Fruit fly (Drosophila melanogaster) whole organism, embryonic: ENCODE data around the gene lilli.
A peak's percentile ranks its signal among the peaks of the same experiment; 100 is the strongest.

Experiments used
- Atf3 ChIP-seq: fragments of 200-800 bp; sonication (Bioruptor generic); optimal IDR thresholded peaks from 3 replicates; lab custom pipeline; 2016; ENCODE audit warnings: missing biosample characterization, missing genetic modification characterization
- BEAF-32 ChIP-seq: fragments of 200-800 bp; sonication (Bioruptor generic); optimal IDR thresholded peaks from 3 replicates; lab custom pipeline; 2017; ENCODE audit warnings: missing biosample characterization, missing genetic modification characterization, mild to moderate bottlenecking, moderate library complexity, missing genetic modification reagents
- CG11398 ChIP-seq: fragments of 200-800 bp; sonication (Bioruptor generic); optimal IDR thresholded peaks from 2 replicates; lab custom pipeline; 2016; ENCODE audit warnings: missing biosample characterization, missing genetic modification characterization
- CG11456 ChIP-seq: fragments of 200-800 bp; sonication (Bioruptor generic); IDR thresholded peaks from 3 replicates; pipeline ENCODE4 v1.3.6; 2022; ENCODE audit warnings: missing biosample characterization, missing genetic modification characterization
- CG11696 ChIP-seq: fragments of 200-800 bp; sonication (Bioruptor generic); IDR thresholded peaks from 2 replicates; pipeline ENCODE4 v1.3.6; 2022; ENCODE audit warnings: missing biosample characterization, missing genetic modification characterization
- CG13424 ChIP-seq: fragments of 200-800 bp; sonication (Bioruptor generic); optimal IDR thresholded peaks from 2 replicates; lab custom pipeline; 2019; ENCODE audit warnings: missing biosample characterization, mild to moderate bottlenecking, missing genetic modification characterization, moderate library complexity
- CG13775 ChIP-seq: fragments of 200-800 bp; sonication (Bioruptor generic); optimal IDR thresholded peaks from 3 replicates; lab custom pipeline; 2017; ENCODE audit warnings: missing biosample characterization, mild to moderate bottlenecking, missing genetic modification characterization
- CG16779 ChIP-seq: fragments of 200-800 bp; sonication (Bioruptor generic); IDR thresholded peaks from 2 replicates; pipeline ENCODE4 v1.3.6; 2022; ENCODE audit warnings: missing biosample characterization, missing genetic modification characterization
- CG17328 ChIP-seq: fragments of 200-800 bp; sonication (Bioruptor generic); IDR thresholded peaks from 2 replicates; pipeline ENCODE4 v1.3.6; 2022; ENCODE audit warnings: missing biosample characterization, missing genetic modification characterization
- CG17385 ChIP-seq: fragments of 200-800 bp; sonication (Bioruptor generic); optimal IDR thresholded peaks from 3 replicates; lab custom pipeline; 2018; ENCODE audit warnings: missing biosample characterization, mild to moderate bottlenecking, missing genetic modification characterization
- CG17568 ChIP-seq: fragments of 200-800 bp; sonication (Bioruptor generic); optimal IDR thresholded peaks from 2 replicates; lab custom pipeline; 2018; ENCODE audit warnings: missing biosample characterization, mild to moderate bottlenecking, missing genetic modification characterization, moderate library complexity
- CG17829 ChIP-seq: fragments of 200-800 bp; optimal IDR thresholded peaks from 2 replicates; lab custom pipeline; 2019; ENCODE audit warnings: missing biosample characterization, mild to moderate bottlenecking, missing genetic modification characterization, moderate library complexity
- CG1832 ChIP-seq: fragments of 200-800 bp; sonication (Bioruptor generic); optimal IDR thresholded peaks from 2 replicates; lab custom pipeline; 2017; ENCODE audit warnings: missing biosample characterization, mild to moderate bottlenecking, missing genetic modification characterization, inconsistent platforms
- CG18599 ChIP-seq: fragments of 200-800 bp; sonication (Bioruptor generic); optimal IDR thresholded peaks from 3 replicates; lab custom pipeline; 2017; ENCODE audit warnings: missing biosample characterization, missing genetic modification characterization, mild to moderate bottlenecking, moderate library complexity, missing genetic modification reagents
- CG2129 ChIP-seq: fragments of 200-800 bp; sonication (Bioruptor generic); IDR thresholded peaks from 2 replicates; pipeline ENCODE4 v1.3.6; 2022; ENCODE audit warnings: missing biosample characterization, missing genetic modification characterization; ENCODE audit not compliant: partially characterized antibody
- CG2678 ChIP-seq: fragments of 200-800 bp; sonication (Bioruptor generic); optimal IDR thresholded peaks from 3 replicates; lab custom pipeline; 2019; ENCODE audit warnings: missing biosample characterization, mild to moderate bottlenecking, missing genetic modification characterization, moderate library complexity
- CG3163 ChIP-seq: fragments of 200-800 bp; sonication (Bioruptor generic); optimal IDR thresholded peaks from 3 replicates; lab custom pipeline; 2016; ENCODE audit warnings: missing biosample characterization, missing genetic modification characterization
- CG34376 ChIP-seq: fragments of 200-800 bp; sonication (Bioruptor generic); optimal IDR thresholded peaks from 2 replicates; lab custom pipeline; 2018; ENCODE audit warnings: missing biosample characterization, mild to moderate bottlenecking, missing genetic modification characterization
- CG34422 ChIP-seq: fragments of 200-800 bp; sonication (Bioruptor generic); IDR thresholded peaks from 3 replicates; pipeline ENCODE4 v1.3.6; 2022; ENCODE audit warnings: missing biosample characterization, missing genetic modification characterization
- CG8359 ChIP-seq: fragments of 200-800 bp; sonication (Bioruptor generic); optimal IDR thresholded peaks from 2 replicates; lab custom pipeline; 2017; ENCODE audit warnings: missing biosample characterization, mild to moderate bottlenecking, missing genetic modification characterization, borderline replicate concordance
- CG9876 ChIP-seq: fragments of 200-800 bp; sonication (Bioruptor generic); optimal IDR thresholded peaks from 2 replicates; lab custom pipeline; 2016; ENCODE audit warnings: missing biosample characterization, missing genetic modification characterization
- CoRest ChIP-seq: fragments of 200-800 bp; sonication (Bioruptor generic); optimal IDR thresholded peaks from 3 replicates; lab custom pipeline; 2018; ENCODE audit warnings: missing biosample characterization, mild to moderate bottlenecking, missing genetic modification characterization, moderate library complexity
- Dp ChIP-seq: fragments of 200-800 bp; sonication (Bioruptor generic); optimal IDR thresholded peaks from 2 replicates; lab custom pipeline; 2018; ENCODE audit warnings: missing biosample characterization, mild to moderate bottlenecking, missing genetic modification characterization, moderate library complexity
- H15 ChIP-seq: fragments of 200-800 bp; sonication (Bioruptor generic); IDR thresholded peaks from 3 replicates; pipeline ENCODE4 v1.3.6; 2022; ENCODE audit warnings: missing biosample characterization, missing genetic modification characterization
- H2.0 ChIP-seq: fragments of 200-800 bp; sonication (Bioruptor generic); IDR thresholded peaks from 2 replicates; pipeline ENCODE4 v1.3.6; 2022; ENCODE audit warnings: missing biosample characterization, missing genetic modification characterization
- HmgZ ChIP-seq: fragments of 200-800 bp; sonication (Bioruptor generic); optimal IDR thresholded peaks from 2 replicates; lab custom pipeline; 2018; ENCODE audit warnings: missing biosample characterization, mild to moderate bottlenecking, missing genetic modification characterization
- Lpt ChIP-seq: fragments of >200 bp; optimal IDR thresholded peaks from 2 replicates; lab custom pipeline; 2018; ENCODE audit warnings: missing biosample characterization, missing genetic modification characterization
- MBD-R2 ChIP-seq: fragments of 200-800 bp; sonication (Bioruptor generic); IDR thresholded peaks from 2 replicates; pipeline ENCODE4 v1.3.6; 2022; ENCODE audit warnings: missing biosample characterization, missing genetic modification characterization
- Mes4 ChIP-seq: fragments of 200-800 bp; sonication (Bioruptor generic); optimal IDR thresholded peaks from 2 replicates; lab custom pipeline; 2016; ENCODE audit warnings: missing biosample characterization, missing genetic modification characterization
- Rfx ChIP-seq: fragments of 200-800 bp; sonication (Bioruptor generic); IDR thresholded peaks from 2 replicates; pipeline ENCODE4 v1.3.6; 2022; ENCODE audit warnings: missing biosample characterization, missing genetic modification characterization
- Side ChIP-seq: fragments of 200-800 bp; sonication (Bioruptor generic); optimal IDR thresholded peaks from 2 replicates; lab custom pipeline; 2016; ENCODE audit warnings: missing biosample characterization, missing genetic modification characterization
- Sox100B ChIP-seq: fragments of 200-800 bp; sonication (Bioruptor generic); optimal IDR thresholded peaks from 3 replicates; lab custom pipeline; 2018; ENCODE audit warnings: missing biosample characterization, mild to moderate bottlenecking, missing genetic modification characterization
- bab2 ChIP-seq: fragments of 200-800 bp; sonication (Bioruptor generic); optimal IDR thresholded peaks from 2 replicates; lab custom pipeline; 2016; ENCODE audit warnings: missing biosample characterization, missing genetic modification characterization
- bcd ChIP-seq: fragments of 200-800 bp; sonication (Bioruptor generic); optimal IDR thresholded peaks from 2 replicates; lab custom pipeline; 2017; ENCODE audit warnings: missing biosample characterization, mild to moderate bottlenecking, missing genetic modification characterization
- chm ChIP-seq: fragments of 200-800 bp; sonication (Bioruptor generic); IDR thresholded peaks from 2 replicates; pipeline ENCODE4 v1.3.6; 2022; ENCODE audit warnings: missing biosample characterization, missing genetic modification characterization
- crc ChIP-seq: fragments of 200-800 bp; sonication (Bioruptor generic); optimal IDR thresholded peaks from 2 replicates; lab custom pipeline; 2016; ENCODE audit warnings: missing biosample characterization, missing genetic modification characterization
- disco-r ChIP-seq: fragments of 200-800 bp; sonication (Bioruptor generic); optimal IDR thresholded peaks from 2 replicates; lab custom pipeline; 2016; ENCODE audit warnings: missing biosample characterization, missing genetic modification characterization
- dmrt11E ChIP-seq: fragments of 200-800 bp; sonication (Bioruptor generic); optimal IDR thresholded peaks from 3 replicates; lab custom pipeline; 2018; ENCODE audit warnings: missing biosample characterization, mild to moderate bottlenecking, missing genetic modification characterization, moderate library complexity
- fd96Cb ChIP-seq: fragments of 200-800 bp; sonication (Bioruptor generic); optimal IDR thresholded peaks from 2 replicates; lab custom pipeline; 2018; ENCODE audit warnings: missing biosample characterization, mild to moderate bottlenecking, missing genetic modification characterization, moderate library complexity
- fu2 ChIP-seq: fragments of 200-800 bp; sonication (Bioruptor generic); optimal IDR thresholded peaks from 2 replicates; lab custom pipeline; 2016; ENCODE audit warnings: missing biosample characterization, missing genetic modification characterization
- gcm2 ChIP-seq: fragments of 200-800 bp; sonication (Bioruptor generic); optimal IDR thresholded peaks from 2 replicates; lab custom pipeline; 2016; ENCODE audit warnings: missing biosample characterization, missing genetic modification characterization
- gfzf ChIP-seq: fragments of 200-800 bp; sonication (Bioruptor generic); optimal IDR thresholded peaks from 2 replicates; lab custom pipeline; 2016; ENCODE audit warnings: missing biosample characterization, mild to moderate bottlenecking, missing genetic modification characterization, moderate library complexity
- grn ChIP-seq: fragments of 200-800 bp; sonication (Bioruptor generic); optimal IDR thresholded peaks from 3 replicates; lab custom pipeline; 2017; ENCODE audit warnings: missing biosample characterization, missing genetic modification characterization
- gro ChIP-seq: fragments of 200-800 bp; sonication (Bioruptor generic); optimal IDR thresholded peaks from 2 replicates; lab custom pipeline; 2016; ENCODE audit warnings: missing biosample characterization, missing genetic modification characterization
- odd ChIP-seq: fragments of 200-800 bp; sonication (Bioruptor generic); optimal IDR thresholded peaks from 2 replicates; lab custom pipeline; 2017; ENCODE audit warnings: missing biosample characterization, mild to moderate bottlenecking, missing genetic modification characterization
- sna ChIP-seq: fragments of 200-800 bp; sonication (Bioruptor generic); IDR thresholded peaks from 2 replicates; pipeline ENCODE4 v1.3.6; 2022; ENCODE audit warnings: missing biosample characterization, missing genetic modification characterization; ENCODE audit not compliant: partially characterized antibody
- ttk ChIP-seq: fragments of 200-800 bp; sonication (Bioruptor generic); IDR thresholded peaks from 2 replicates; pipeline ENCODE4 v2.1.2; 2022; ENCODE audit warnings: missing biosample characterization, missing genetic modification characterization
- unc-4 ChIP-seq: fragments of 200-800 bp; sonication (Bioruptor generic); IDR thresholded peaks from 2 replicates; pipeline ENCODE4 v1.3.6; 2022; ENCODE audit warnings: missing biosample characterization, missing genetic modification characterization; ENCODE audit not compliant: partially characterized antibody
- unpg ChIP-seq: fragments of 200-800 bp; sonication (Bioruptor generic); optimal IDR thresholded peaks from 3 replicates; lab custom pipeline; 2018; ENCODE audit warnings: missing biosample characterization, mild to moderate bottlenecking, missing genetic modification characterization, moderate library complexity

The lilli gene

DNA sequence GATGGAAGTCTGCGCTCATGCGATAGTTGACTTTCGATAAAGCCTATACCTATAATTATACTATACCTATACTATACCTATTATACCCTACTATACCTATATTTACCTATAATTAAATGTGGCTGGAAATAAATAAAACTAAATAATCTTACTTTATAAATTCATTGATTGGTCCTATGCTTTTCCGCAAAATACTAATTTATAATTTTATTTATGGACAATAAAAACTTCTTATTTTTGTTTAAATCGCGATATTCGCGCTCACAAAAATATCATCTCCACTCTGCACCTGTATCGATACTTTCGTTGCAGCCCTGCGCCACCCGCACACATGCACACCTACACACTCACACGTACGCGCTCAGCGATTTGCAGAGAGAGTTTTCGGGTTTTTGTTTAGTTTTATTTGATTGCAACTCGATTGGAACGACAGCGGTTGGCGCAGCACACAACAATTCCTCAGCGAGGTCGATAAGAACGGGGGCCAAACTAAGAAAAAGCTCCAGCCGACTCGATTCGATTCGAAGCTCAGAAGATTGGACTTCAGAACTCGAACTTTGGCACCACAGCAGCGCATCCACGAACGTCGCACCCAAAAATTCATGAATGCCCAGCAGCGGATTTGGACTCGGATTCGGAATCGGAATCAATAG lies 11.1 kb upstream of the lilli start, which contains the start of gene CG8814 (continued):
- peak; percentile 82 for TF ChIP-seq CG13775 (GFP tag; lab: Kevin White, UChicago)
- no peak for TF ChIP-seq CG1832 (GFP tag; lab: Kevin White, UChicago)
- peak; percentile 68; the same call in 2 of the 3 replicates for TF ChIP-seq CG11456 (GFP tag; lab: Robert Waterston, UW)
- peak; percentile 26 for TF ChIP-seq bab2
- 0 out of 2 replicates have a peak, but pooled peaks have one; percentile 5 for TF ChIP-seq CG17328
- TF ChIP-seq CG11696: no peak
- TF ChIP-seq bcd (GFP tag; lab: Kevin White, UChicago): peak; percentile 67
- peak; percentile 8 for TF ChIP-seq Atf3 (GFP tag; lab: Kevin White, UChicago)
- TF ChIP-seq CG13424 (tag; lab: Kevin White, UChicago): peak; percentile 76
- peak; percentile 68 for TF ChIP-seq CG2129 (GFP tag; lab: Robert Waterston, UW)
- peak; percentile 62 for TF ChIP-seq Sox100B (GFP tag; lab: Kevin White, UChicago)
- peak; percentile 63 for TF ChIP-seq MBD-R2 (GFP tag; lab: Robert Waterston, UW)
- no peak for TF ChIP-seq fu2 (GFP tag; lab: Kevin White, UChicago)
- no peak for TF ChIP-seq CG17385
- TF ChIP-seq unc-4 (GFP tag; lab: Robert Waterston, UW): peak; percentile 81
- TF ChIP-seq ttk: no peak
- no peak for TF ChIP-seq Lpt (GFP tag; lab: Kevin White, UChicago)
- TF ChIP-seq crc: no peak
- no peak for TF ChIP-seq Side
- TF ChIP-seq CG34376 (GFP tag; lab: Kevin White, UChicago): peak; percentile 32
- TF ChIP-seq CG11398 (GFP tag; lab: Kevin White, UChicago): no peak
- peak; percentile 74 for TF ChIP-seq CG2678 (tag; lab: Kevin White, UChicago)
- 0 out of 2 replicates have a peak, but pooled peaks have one; percentile 11 for TF ChIP-seq chm (GFP tag; lab: Robert Waterston, UW)
- TF ChIP-seq Dp (GFP tag; lab: Kevin White, UChicago): peak; percentile 68
- TF ChIP-seq Mes4 (GFP tag; lab: Kevin White, UChicago): no peak
- peak; percentile 69 for TF ChIP-seq CG17829
- peak; percentile 97 for TF ChIP-seq BEAF-32
- no peak for TF ChIP-seq HmgZ (tag; lab: Kevin White, UChicago)
- TF ChIP-seq grn (GFP tag; lab: Kevin White, UChicago): peak; percentile 11
- TF ChIP-seq CG8359: no peak
- 0 out of 3 replicates have a peak, but pooled peaks have one; percentile 14 for TF ChIP-seq H15 (GFP tag; lab: Robert Waterston, UW)
- peak; percentile 13 for TF ChIP-seq unpg (GFP tag; lab: Kevin White, UChicago)
- TF ChIP-seq CG16779 (GFP tag; lab: Robert Waterston, UW): no peak
- TF ChIP-seq gro (GFP tag; lab: Kevin White, UChicago): no peak
- peak; percentile 35; the same call in 1 of the 2 replicates for TF ChIP-seq H2.0 (GFP tag; lab: Robert Waterston, UW)
- TF ChIP-seq CG3163 (GFP tag; lab: Kevin White, UChicago): no peak
- peak; percentile 74 for TF ChIP-seq CG18599 (GFP tag; lab: Kevin White, UChicago)
- no peak for TF ChIP-seq gcm2 (GFP tag; lab: Kevin White, UChicago)
- TF ChIP-seq sna (GFP tag; lab: Robert Waterston, UW): no peak
- peak; percentile 75 for TF ChIP-seq Rfx (GFP tag; lab: Robert Waterston, UW)
- TF ChIP-seq disco-r (GFP tag; lab: Kevin White, UChicago): no peak
- no peak for TF ChIP-seq CG17568 (GFP tag; lab: Kevin White, UChicago)
- TF ChIP-seq gfzf (GFP tag; lab: Kevin White, UChicago): peak; percentile 72
- TF ChIP-seq CoRest: peak; percentile 87
- TF ChIP-seq fd96Cb: peak; percentile 25
- TF ChIP-seq dmrt11E (tag; lab: Kevin White, UChicago): peak; percentile 51
- TF ChIP-seq CG9876 (GFP tag; lab: Kevin White, UChicago): peak; percentile 0
- no peak for TF ChIP-seq odd
- TF ChIP-seq CG34422 (GFP tag; lab: Robert Waterston, UW): peak; percentile 10
